Worm (Caenorhabditis elegans): ENCODE results near the gene W09C2.8.

DNA sequence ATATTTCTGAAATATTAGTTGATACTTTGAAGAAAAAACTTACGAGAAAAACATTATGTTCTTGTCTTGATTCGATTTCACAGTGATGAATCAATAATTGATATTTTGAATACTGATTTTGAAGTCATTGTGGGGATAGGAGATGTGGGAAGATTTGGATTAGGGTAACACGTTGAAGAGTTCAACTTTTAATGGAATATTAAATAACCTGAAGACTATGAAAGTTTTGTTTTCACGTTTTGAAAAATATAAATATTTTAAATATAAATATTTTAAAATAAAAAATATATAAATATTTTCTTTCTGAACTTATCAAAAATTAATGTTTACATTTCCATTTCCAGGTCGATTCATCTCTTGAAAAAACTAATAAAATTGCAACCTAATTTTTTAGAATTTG lies 31.8 kb downstream of the W09C2.8 start, which contains the start of gene pei-1:
- TF ChIP-seq nhr-28 (tag; optimal IDR thresholded peaks at IDR 0.05) (no peak), nhr-237 (tag; optimal IDR thresholded peaks at IDR 0.05) (no peak), nhr-12 (tag; optimal IDR thresholded peaks at IDR 0.05) (no peak), unc-120 (tag; optimal IDR thresholded peaks at IDR 0.05; ENCODE audit: poor library complexity, severe bottlenecking) (no peak), ces-1 (GFP tag; optimal IDR thresholded peaks at IDR 0.05) (no peak), pha-4 (tag; optimal IDR thresholded peaks at IDR 0.05) (no peak), elt-1 (tag; optimal IDR thresholded peaks at IDR 0.05; ENCODE audit: borderline replicate concordance, insufficient read depth) (no peak), mep-1 (tag; optimal IDR thresholded peaks at IDR 0.05) (no peak), unc-62 (GFP tag; optimal IDR thresholded peaks at IDR 0.05) (no peak)
